Fruit fly (Drosophila melanogaster) whole organism, embryonic: ENCODE measurements around the gene CG34002.

ENCODE experiments used
- Adf1 ChIP-seq: fragments of 200-800 bp; sonication (Bioruptor generic); IDR thresholded peaks from 2 replicates; pipeline ENCODE4 v1.3.6; 2022; ENCODE audit warnings: missing biosample characterization, missing genetic modification characterization
- B-H2 ChIP-seq: fragments of 200-800 bp; sonication (Bioruptor generic); optimal IDR thresholded peaks from 2 replicates; lab custom pipeline; 2018; ENCODE audit warnings: missing biosample characterization, mild to moderate bottlenecking, missing genetic modification characterization
- Blimp-1 ChIP-seq: fragments of 200-800 bp; sonication (Bioruptor generic); optimal IDR thresholded peaks from 3 replicates; lab custom pipeline; 2018; ENCODE audit warnings: missing biosample characterization, missing genetic modification characterization, mild to moderate bottlenecking, moderate library complexity, missing genetic modification reagents
- CG11560 ChIP-seq: fragments of 200-800 bp; sonication (Bioruptor generic); IDR thresholded peaks from 3 replicates; pipeline ENCODE4 v1.3.6; 2022; ENCODE audit warnings: missing biosample characterization, missing genetic modification characterization
- CG11723 ChIP-seq: fragments of 200-800 bp; sonication (Bioruptor generic); optimal IDR thresholded peaks from 2 replicates; lab custom pipeline; 2017; ENCODE audit warnings: missing biosample characterization, mild to moderate bottlenecking, missing genetic modification characterization
- CG12769 ChIP-seq: fragments of 200-800 bp; sonication (Bioruptor generic); optimal IDR thresholded peaks from 2 replicates; lab custom pipeline; 2019; ENCODE audit warnings: missing biosample characterization, mild to moderate bottlenecking, missing genetic modification characterization, moderate library complexity
- CG13775 ChIP-seq: fragments of 200-800 bp; sonication (Bioruptor generic); optimal IDR thresholded peaks from 3 replicates; lab custom pipeline; 2017; ENCODE audit warnings: missing biosample characterization, mild to moderate bottlenecking, missing genetic modification characterization
- CG1792 ChIP-seq: fragments of 200-800 bp; sonication (Bioruptor generic); optimal IDR thresholded peaks from 2 replicates; lab custom pipeline; 2016; ENCODE audit warnings: missing biosample characterization, missing genetic modification characterization
- CG18476 ChIP-seq: fragments of 200-800 bp; sonication (Bioruptor generic); optimal IDR thresholded peaks from 2 replicates; lab custom pipeline; 2016; ENCODE audit warnings: missing biosample characterization, mild to moderate bottlenecking, missing genetic modification characterization
- CG3838 ChIP-seq: fragments of 200-800 bp; sonication (Bioruptor generic); optimal IDR thresholded peaks from 3 replicates; lab custom pipeline; 2016; ENCODE audit warnings: missing biosample characterization, missing genetic modification characterization
- CG43689 ChIP-seq: fragments of 200-800 bp; sonication (Bioruptor generic); IDR thresholded peaks from 2 replicates; pipeline ENCODE4 v1.3.6; 2022; ENCODE audit warnings: missing biosample characterization, missing genetic modification characterization
- CG5953 ChIP-seq: fragments of 200-800 bp; sonication (Bioruptor generic); IDR thresholded peaks from 2 replicates; pipeline ENCODE4 v1.3.6; 2022; ENCODE audit warnings: missing biosample characterization, missing genetic modification characterization
- CG6765 ChIP-seq: fragments of 200-800 bp; sonication (Bioruptor generic); optimal IDR thresholded peaks from 3 replicates; lab custom pipeline; 2017; ENCODE audit warnings: missing biosample characterization, mild to moderate bottlenecking, missing genetic modification characterization
- CG7372 ChIP-seq: fragments of 200-800 bp; sonication (Bioruptor generic); IDR thresholded peaks from 2 replicates; pipeline ENCODE4 v1.3.6; 2022; ENCODE audit warnings: missing biosample characterization, missing genetic modification characterization
- CG9609 ChIP-seq: fragments of 200-800 bp; sonication (Bioruptor generic); optimal IDR thresholded peaks from 3 replicates; lab custom pipeline; 2016; ENCODE audit warnings: missing biosample characterization, missing genetic modification characterization
- CG9932 ChIP-seq: fragments of 200-800 bp; sonication (Bioruptor generic); IDR thresholded peaks from 2 replicates; pipeline ENCODE4 v1.3.6; 2022; ENCODE audit warnings: missing biosample characterization, missing genetic modification characterization
- Dfd ChIP-seq, 2 experiments: fragments of >200 bp; optimal IDR thresholded peaks; 2 replicates each; lab custom pipeline; 2017; ENCODE audit warnings: missing biosample characterization in 2 of 2, missing genetic modification characterization in 2 of 2
- Dip3 ChIP-seq: fragments of 200-800 bp; sonication (Bioruptor generic); optimal IDR thresholded peaks from 3 replicates; lab custom pipeline; 2016; ENCODE audit warnings: missing biosample characterization, missing genetic modification characterization
- Dll ChIP-seq: fragments of 200-800 bp; sonication (Bioruptor generic); IDR thresholded peaks from 4 replicates; pipeline ENCODE4 v1.3.6; 2022; ENCODE audit warnings: missing biosample characterization, missing genetic modification characterization; ENCODE audit not compliant: partially characterized antibody
- Dp ChIP-seq: fragments of 200-800 bp; sonication (Bioruptor generic); optimal IDR thresholded peaks from 2 replicates; lab custom pipeline; 2018; ENCODE audit warnings: missing biosample characterization, mild to moderate bottlenecking, missing genetic modification characterization, moderate library complexity
- GATAe ChIP-seq: fragments of 200-800 bp; sonication (Bioruptor generic); conservative IDR thresholded peaks from 2 replicates; pipeline ENCODE4 v1.3.6; 2022; ENCODE audit warnings: missing biosample characterization, missing genetic modification characterization
- HHEX ChIP-seq: fragments of 200-800 bp; sonication (Bioruptor generic); optimal IDR thresholded peaks from 3 replicates; lab custom pipeline; 2017; ENCODE audit warnings: missing biosample characterization, mild to moderate bottlenecking, missing genetic modification characterization, missing genetic modification reagents
- Jarid2 ChIP-seq: fragments of 200-800 bp; sonication (Bioruptor generic); optimal IDR thresholded peaks from 3 replicates; lab custom pipeline; 2017; ENCODE audit warnings: mild to moderate bottlenecking, missing biosample characterization, missing genetic modification reagents, missing genetic modification characterization
- Lpt ChIP-seq: fragments of >200 bp; optimal IDR thresholded peaks from 2 replicates; lab custom pipeline; 2018; ENCODE audit warnings: missing biosample characterization, missing genetic modification characterization
- NC2α ChIP-seq: fragments of 200-800 bp; sonication (Bioruptor generic); optimal IDR thresholded peaks from 2 replicates; lab custom pipeline; 2016; ENCODE audit warnings: missing biosample characterization, missing genetic modification characterization
- NC2β ChIP-seq: fragments of 200-800 bp; sonication (Bioruptor generic); optimal IDR thresholded peaks from 2 replicates; lab custom pipeline; 2016; ENCODE audit warnings: missing biosample characterization, missing genetic modification characterization
- Pdp1 ChIP-seq, 2 experiments: fragments of 200-800 bp; sonication (Bioruptor generic); optimal IDR thresholded peaks; 3 replicates each; lab custom pipeline; 2016; ENCODE audit warnings: missing biosample characterization in 2 of 2, missing genetic modification characterization in 2 of 2, mild to moderate bottlenecking in 1 of 2, moderate library complexity in 1 of 2
- Scr ChIP-seq: fragments of 200-800 bp; sonication (Bioruptor generic); IDR thresholded peaks from 2 replicates; pipeline ENCODE4 v1.3.6; 2022; ENCODE audit warnings: missing biosample characterization, missing genetic modification characterization; ENCODE audit not compliant: partially characterized antibody
- Sox102F ChIP-seq: fragments of 200-800 bp; sonication (Bioruptor generic); optimal IDR thresholded peaks from 2 replicates; lab custom pipeline; 2018; ENCODE audit warnings: missing biosample characterization, mild to moderate bottlenecking, missing genetic modification characterization, moderate library complexity
- Sry-β ChIP-seq: fragments of 200-800 bp; sonication (Bioruptor generic); optimal IDR thresholded peaks from 2 replicates; lab custom pipeline; 2018; ENCODE audit warnings: missing biosample characterization, mild to moderate bottlenecking, missing genetic modification characterization, moderate library complexity
- Sry-δ ChIP-seq: fragments of 200-800 bp; sonication (Bioruptor generic); optimal IDR thresholded peaks from 2 replicates; lab custom pipeline; 2016; ENCODE audit warnings: missing biosample characterization, missing genetic modification characterization
- TFAM ChIP-seq: fragments of 200-800 bp; sonication (Bioruptor generic); optimal IDR thresholded peaks from 2 replicates; lab custom pipeline; 2017; ENCODE audit warnings: missing biosample characterization, missing genetic modification characterization, inconsistent platforms
- Tbp ChIP-seq: fragments of >200 bp; optimal IDR thresholded peaks from 2 replicates; lab custom pipeline; 2018; ENCODE audit warnings: missing biosample characterization, missing genetic modification characterization
- Vsx1 ChIP-seq: fragments of 200-800 bp; sonication (Bioruptor generic); optimal IDR thresholded peaks from 2 replicates; lab custom pipeline; 2017; ENCODE audit warnings: missing biosample characterization, mild to moderate bottlenecking, missing genetic modification characterization, missing genetic modification reagents
- Xbp1 ChIP-seq: fragments of 200-800 bp; sonication (Bioruptor generic); optimal IDR thresholded peaks from 3 replicates; lab custom pipeline; 2016; ENCODE audit warnings: missing biosample characterization, mild to moderate bottlenecking, missing genetic modification characterization
- exex ChIP-seq: fragments of 200-800 bp; sonication (Bioruptor generic); optimal IDR thresholded peaks from 4 replicates; lab custom pipeline; 2018; ENCODE audit warnings: missing biosample characterization, mild to moderate bottlenecking, missing genetic modification characterization, moderate library complexity
- fd102C ChIP-seq: fragments of 200-800 bp; sonication (Bioruptor generic); optimal IDR thresholded peaks from 2 replicates; lab custom pipeline; 2018; ENCODE audit warnings: missing biosample characterization, mild to moderate bottlenecking, missing genetic modification characterization, moderate library complexity
- fru ChIP-seq: fragments of >200 bp; optimal IDR thresholded peaks from 2 replicates; lab custom pipeline; 2017
- gem ChIP-seq: fragments of 200-800 bp; sonication (Bioruptor generic); optimal IDR thresholded peaks from 2 replicates; lab custom pipeline; 2019; ENCODE audit warnings: missing biosample characterization, mild to moderate bottlenecking, missing genetic modification characterization, moderate library complexity
- ken ChIP-seq: fragments of 200-800 bp; sonication (Bioruptor generic); IDR thresholded peaks from 3 replicates; pipeline ENCODE4 v1.3.6; 2022; ENCODE audit warnings: missing biosample characterization, missing genetic modification characterization
- kni ChIP-seq: fragments of 200-800 bp; sonication (Bioruptor generic); optimal IDR thresholded peaks from 3 replicates; lab custom pipeline; 2017; ENCODE audit warnings: mild to moderate bottlenecking, missing biosample characterization, missing genetic modification reagents, missing genetic modification characterization
- lab ChIP-seq: fragments of 200-800 bp; sonication (Bioruptor generic); optimal IDR thresholded peaks from 3 replicates; lab custom pipeline; 2017; ENCODE audit warnings: missing biosample characterization, missing genetic modification characterization, mild to moderate bottlenecking, moderate library complexity, missing genetic modification reagents
- lilli ChIP-seq: fragments of 200-800 bp; sonication (Bioruptor generic); optimal IDR thresholded peaks from 3 replicates; lab custom pipeline; 2016; ENCODE audit warnings: missing biosample characterization, missing genetic modification characterization
- p53 ChIP-seq: fragments of 200-800 bp; sonication (Bioruptor generic); optimal IDR thresholded peaks from 2 replicates; lab custom pipeline; 2016; ENCODE audit warnings: missing biosample characterization, missing genetic modification characterization
- peb ChIP-seq: fragments of 200-800 bp; sonication (Bioruptor generic); IDR thresholded peaks from 2 replicates; pipeline ENCODE4 v1.3.6; 2022; ENCODE audit warnings: missing biosample characterization, missing genetic modification characterization
- pfk ChIP-seq: fragments of 200-800 bp; sonication (Bioruptor generic); optimal IDR thresholded peaks from 2 replicates; lab custom pipeline; 2018; ENCODE audit warnings: missing biosample characterization, mild to moderate bottlenecking, missing genetic modification characterization, moderate library complexity
- pzg ChIP-seq: fragments of 200-800 bp; sonication (Bioruptor generic); optimal IDR thresholded peaks from 3 replicates; lab custom pipeline; 2018; ENCODE audit warnings: missing biosample characterization, mild to moderate bottlenecking, missing genetic modification characterization, moderate library complexity
- sc ChIP-seq, 3 experiments: fragments of >200 bp in 2 of 3; fragments of 200-800 bp in 1 of 3; sonication (Bioruptor generic) in 1 of 3; optimal IDR thresholded peaks; 2 replicates in 2 of 3; 3 replicates in 1 of 3; lab custom pipeline; 2017; ENCODE audit warnings: mild to moderate bottlenecking in 1 of 3, missing biosample characterization in 1 of 3, missing genetic modification characterization in 1 of 3, missing genetic modification reagents in 1 of 3
- stwl ChIP-seq: fragments of 200-800 bp; sonication (Bioruptor generic); optimal IDR thresholded peaks from 3 replicates; lab custom pipeline; 2018; ENCODE audit warnings: missing biosample characterization, mild to moderate bottlenecking, missing genetic modification characterization, moderate library complexity
- sug ChIP-seq: fragments of 200-800 bp; optimal IDR thresholded peaks from 2 replicates; lab custom pipeline; 2019; ENCODE audit warnings: missing biosample characterization, mild to moderate bottlenecking, missing genetic modification characterization, moderate library complexity
- vvl ChIP-seq: fragments of 200-800 bp; sonication (Bioruptor generic); IDR thresholded peaks from 2 replicates; pipeline ENCODE4 v1.3.6; 2022; ENCODE audit warnings: missing biosample characterization, missing genetic modification characterization

CG34002 gene

DNA sequence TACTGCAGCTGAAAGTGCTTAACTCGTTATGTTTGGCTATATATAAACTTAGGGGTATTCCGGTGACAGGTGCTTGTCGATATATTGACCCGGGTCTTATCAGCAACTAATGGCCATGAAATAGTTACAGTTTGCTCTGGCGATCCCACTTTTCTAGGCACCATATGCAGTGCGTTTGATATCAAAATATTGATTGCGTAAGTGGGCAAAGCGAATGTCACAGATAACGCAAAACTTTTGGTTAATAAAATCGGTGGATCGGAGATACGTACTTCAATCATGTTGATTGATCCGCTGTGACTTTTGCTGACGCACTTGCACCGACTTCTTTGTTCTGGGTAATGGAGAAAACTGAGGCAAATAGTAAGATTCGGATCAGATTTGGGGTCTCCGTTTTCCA, 46.3 kb downstream of the CG34002 start (continued):
- TF ChIP-seq Dip3 (GFP tag; lab: Kevin White, UChicago) (no peak), CG9932 (GFP tag; lab: Robert Waterston, UW) (peak; percentile 18; the same call in 1 of the 2 replicates), CG18476 (no peak), Lpt (GFP tag; lab: Kevin White, UChicago) (no peak), CG6765 (GFP tag; lab: Kevin White, UChicago) (no peak), lilli (peak; percentile 4), CG11723 (GFP tag; lab: Kevin White, UChicago) (no peak), exex (tag; lab: Kevin White, UChicago) (peak; percentile 23), peb (GFP tag; lab: Robert Waterston, UW) (no peak), HHEX (GFP tag; lab: Kevin White, UChicago) (no peak), TFAM (GFP tag; lab: Kevin White, UChicago) (no peak), ken (GFP tag; lab: Robert Waterston, UW) (no peak), CG13775 (no peak), fru (no peak), CG3838 (GFP tag; lab: Kevin White, UChicago) (no peak), GATAe (peak; percentile 43; the same call in 1 of the 2 replicates), CG7372 (GFP tag; lab: Robert Waterston, UW) (no peak), CG1792 (GFP tag; lab: Kevin White, UChicago) (no peak), Scr (GFP tag; lab: Robert Waterston, UW) (no peak), sc (optimal IDR thresholded peaks at IDR 0.05; lab: Kevin White, UChicago) (no peak), sc (GFP tag; optimal IDR thresholded peaks at IDR 0.05; lab: Kevin White, UChicago) (no peak), CG12769 (tag; lab: Kevin White, UChicago) (peak; percentile 4), vvl (GFP tag; lab: Robert Waterston, UW) (no peak), Sry-δ (GFP tag; lab: Kevin White, UChicago) (no peak), Tbp (GFP tag; lab: Kevin White, UChicago) (no peak), Adf1 (GFP tag; lab: Robert Waterston, UW) (no peak), NC2α (GFP tag; lab: Kevin White, UChicago) (no peak), stwl (tag; lab: Kevin White, UChicago) (no peak), p53 (no peak), kni (GFP tag; lab: Kevin White, UChicago) (no peak), CG43689 (GFP tag; lab: Robert Waterston, UW) (no peak), Vsx1 (no peak), CG5953 (no peak), gem (tag; lab: Kevin White, UChicago) (no peak), B-H2 (no peak), sug (tag; lab: Kevin White, UChicago) (no peak), Sry-β (GFP tag; lab: Kevin White, UChicago) (no peak), Sox102F (peak; percentile 6), Pdp1 (GFP tag; optimal IDR thresholded peaks at IDR 0.05; lab: Kevin White, UChicago) (peak in 1 of 2 experiments; percentile 91), Dfd (GFP tag; optimal IDR thresholded peaks at IDR 0.05; lab: Kevin White, UChicago) (no peak), pzg (GFP tag; lab: Kevin White, UChicago) (no peak), lab (GFP tag; lab: Kevin White, UChicago) (peak; percentile 8), pfk (no peak), CG11560 (no peak), CG9609 (no peak), NC2β (GFP tag; lab: Kevin White, UChicago) (no peak), Blimp-1 (GFP tag; lab: Kevin White, UChicago) (no peak), Dll (GFP tag; lab: Robert Waterston, UW) (no peak), Dp (no peak), Jarid2 (GFP tag; lab: Kevin White, UChicago) (no peak), Xbp1 (GFP tag; lab: Kevin White, UChicago) (no peak), fd102C (no peak)
